Fruit fly (Drosophila melanogaster) whole organism, prepupa: ENCODE data around the gene Osi7.

Experiments
- CG11294 ChIP-seq: fragments of 200-800 bp; sonication (Bioruptor generic); IDR thresholded peaks from 2 replicates; pipeline ENCODE4 v1.3.6; 2022; ENCODE audit warnings: missing biosample characterization, missing genetic modification characterization
- CG15336 ChIP-seq: fragments of 200-800 bp; sonication (Bioruptor generic); IDR thresholded peaks from 2 replicates; pipeline ENCODE4 v1.3.6; 2022; ENCODE audit warnings: missing biosample characterization, missing genetic modification characterization
- CG16779 ChIP-seq: fragments of 200-800 bp; sonication (Bioruptor generic); optimal IDR thresholded peaks from 3 replicates; lab custom pipeline; 2017; ENCODE audit warnings: missing biosample characterization, mild to moderate bottlenecking, missing genetic modification characterization
- CG3032 ChIP-seq: fragments of 200-800 bp; optimal IDR thresholded peaks from 2 replicates; lab custom pipeline; 2019; ENCODE audit warnings: missing biosample characterization, mild to moderate bottlenecking, missing genetic modification characterization, moderate library complexity
- CG6792 ChIP-seq: fragments of 200-800 bp; sonication (Bioruptor generic); optimal IDR thresholded peaks from 3 replicates; lab custom pipeline; 2016; ENCODE audit warnings: missing biosample characterization, missing genetic modification characterization
- CG8119 ChIP-seq: fragments of 200-800 bp; sonication (Bioruptor generic); IDR thresholded peaks from 3 replicates; pipeline ENCODE4 v1.3.6; 2022; ENCODE audit warnings: missing biosample characterization, missing genetic modification characterization
- Ets96B ChIP-seq: fragments of 200-800 bp; optimal IDR thresholded peaks from 2 replicates; lab custom pipeline; 2019; ENCODE audit warnings: missing biosample characterization, mild to moderate bottlenecking, missing genetic modification characterization, moderate library complexity
- OdsH ChIP-seq: fragments of 200-800 bp; sonication (Bioruptor generic); optimal IDR thresholded peaks from 3 replicates; lab custom pipeline; 2016; ENCODE audit warnings: missing biosample characterization, missing genetic modification characterization
- Smox ChIP-seq: fragments of 200-800 bp; sonication (Bioruptor generic); optimal IDR thresholded peaks from 3 replicates; lab custom pipeline; 2016; ENCODE audit warnings: missing biosample characterization, missing genetic modification characterization
- cyc ChIP-seq: fragments of 200-800 bp; sonication (Bioruptor generic); optimal IDR thresholded peaks from 3 replicates; lab custom pipeline; 2016; ENCODE audit warnings: missing biosample characterization, missing genetic modification characterization
- net ChIP-seq: fragments of 200-800 bp; sonication (Bioruptor generic); optimal IDR thresholded peaks from 3 replicates; lab custom pipeline; 2016; ENCODE audit warnings: missing biosample characterization, missing genetic modification characterization

DNA sequence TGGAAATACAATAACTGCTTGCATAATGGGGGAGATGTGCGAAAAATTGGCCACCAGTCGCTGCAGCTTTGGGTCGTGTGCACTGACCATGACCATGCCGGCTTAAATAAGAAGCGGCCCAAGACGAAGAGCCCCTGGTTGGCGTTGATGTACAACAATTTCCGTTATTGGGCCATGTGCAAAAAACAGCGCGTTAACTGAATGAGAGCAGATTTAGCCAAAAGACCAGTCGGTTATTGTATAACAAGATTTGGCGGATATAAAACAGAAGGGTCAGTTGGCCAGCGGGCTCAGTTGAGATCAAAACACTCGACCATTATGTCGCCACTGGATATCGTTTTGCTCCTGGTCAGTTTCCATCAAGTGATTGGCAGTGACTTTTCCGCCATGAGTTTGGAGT lies 14.9 kb downstream of the Osi7 start, which contains the start of gene Osi10a:
- TF ChIP-seq cyc (GFP tag; lab: Kevin White, UChicago) (no peak), CG16779 (tag; lab: Kevin White, UChicago) (no peak), Ets96B (tag; lab: Kevin White, UChicago) (no peak), CG3032 (tag; lab: Kevin White, UChicago) (no peak), CG6792 (no peak), Smox (GFP tag; lab: Kevin White, UChicago) (no peak), CG15336 (GFP tag; lab: Robert Waterston, UW) (no peak), OdsH (GFP tag; lab: Kevin White, UChicago) (no peak), CG11294 (GFP tag; lab: Robert Waterston, UW) (no peak), CG8119 (GFP tag; lab: Robert Waterston, UW) (no peak), net (no peak)
